Fruit fly (Drosophila melanogaster): ENCODE measurements around the gene cib.

dm6 chrX:4108114-4108439 lies 2.2 kb downstream of the cib start:
- TF ChIP-seq sv (GFP tag; optimal IDR thresholded peaks at IDR 0.05) = no peak
- no peak for TF ChIP-seq brk (GFP tag; optimal IDR thresholded peaks at IDR 0.05)
- no peak for TF ChIP-seq psq (GFP tag; optimal IDR thresholded peaks at IDR 0.05)
- TF ChIP-seq Hr78 (GFP tag; optimal IDR thresholded peaks at IDR 0.05) = no peak
- TF ChIP-seq rgr (GFP tag; optimal IDR thresholded peaks at IDR 0.05) = no peak
- no peak for TF ChIP-seq dsf (GFP tag; optimal IDR thresholded peaks at IDR 0.05; ENCODE audit: borderline replicate concordance)
- no peak for TF ChIP-seq pan (optimal IDR thresholded peaks at IDR 0.05)
- TF ChIP-seq dmrt93B (GFP tag; optimal IDR thresholded peaks at IDR 0.05) = no peak
- TF ChIP-seq CG9705 (GFP tag; optimal IDR thresholded peaks at IDR 0.05) = no peak
- TF ChIP-seq ey (GFP tag; optimal IDR thresholded peaks at IDR 0.05) = no peak
- TF ChIP-seq Rel (GFP tag; optimal IDR thresholded peaks at IDR 0.05) = no peak
- TF ChIP-seq Rel (tag; optimal IDR thresholded peaks at IDR 0.05) = no peak
- TF ChIP-seq lola (GFP tag; optimal IDR thresholded peaks at IDR 0.05) = no peak
- no peak for TF ChIP-seq CrebA (GFP tag; optimal IDR thresholded peaks at IDR 0.05; ENCODE audit: borderline replicate concordance)
- TF ChIP-seq Hnf4 (GFP tag; optimal IDR thresholded peaks at IDR 0.05) = no peak
